Worm (Caenorhabditis elegans) whole organism, mixed stage, embryonic: ENCODE results near the gene nhr-136.

ENCODE experiments used
- bed-3 ChIP-seq: fragments of 200-800 bp; sonication (Bioruptor generic); optimal IDR thresholded peaks from 3 replicates; lab custom pipeline; 2018; ENCODE audit warnings: mild to moderate bottlenecking, missing genetic modification characterization, moderate library complexity, missing compliant biosample characterization
- blmp-1 ChIP-seq: fragments of 150-350 bp; optimal IDR thresholded peaks from 2 replicates; lab custom pipeline; 2014; ENCODE audit warnings: missing biosample characterization, missing genetic modification characterization
- lin-13 ChIP-seq: fragments of 150-350 bp; optimal IDR thresholded peaks from 2 replicates; lab custom pipeline; 2014; ENCODE audit warnings: missing biosample characterization, missing genetic modification characterization
- mep-1 ChIP-seq: fragments of 150-350 bp; optimal IDR thresholded peaks from 2 replicates; lab custom pipeline; 2017; ENCODE audit warnings: missing biosample characterization, missing genetic modification reagents, missing genetic modification characterization, inconsistent platforms
- nhr-237 ChIP-seq: fragments of 150-350 bp; optimal IDR thresholded peaks from 2 replicates; lab custom pipeline; 2014; ENCODE audit warnings: missing biosample characterization, missing genetic modification characterization
- nhr-28 ChIP-seq: fragments of 150-350 bp; optimal IDR thresholded peaks from 2 replicates; lab custom pipeline; 2014; ENCODE audit warnings: missing biosample characterization, missing genetic modification characterization
- nhr-76 ChIP-seq: sonication (generic microtip); optimal IDR thresholded peaks from 2 replicates; lab custom pipeline; 2017; ENCODE audit warnings: missing biosample characterization, missing genetic modification characterization
- pha-4 ChIP-seq: fragments of 150-350 bp; optimal IDR thresholded peaks from 2 replicates; lab custom pipeline; 2018; ENCODE audit warnings: missing biosample characterization, missing genetic modification reagents, missing genetic modification characterization
- sem-2 ChIP-seq: fragments of 200-800 bp; sonication (Bioruptor generic); optimal IDR thresholded peaks from 2 replicates; lab custom pipeline; 2018; ENCODE audit warnings: mild to moderate bottlenecking, missing genetic modification characterization, missing compliant biosample characterization
- unc-62 ChIP-seq: fragments of 150-350 bp; optimal IDR thresholded peaks from 2 replicates; lab custom pipeline; 2014; ENCODE audit warnings: missing biosample characterization, missing genetic modification reagents, missing genetic modification characterization

DNA sequence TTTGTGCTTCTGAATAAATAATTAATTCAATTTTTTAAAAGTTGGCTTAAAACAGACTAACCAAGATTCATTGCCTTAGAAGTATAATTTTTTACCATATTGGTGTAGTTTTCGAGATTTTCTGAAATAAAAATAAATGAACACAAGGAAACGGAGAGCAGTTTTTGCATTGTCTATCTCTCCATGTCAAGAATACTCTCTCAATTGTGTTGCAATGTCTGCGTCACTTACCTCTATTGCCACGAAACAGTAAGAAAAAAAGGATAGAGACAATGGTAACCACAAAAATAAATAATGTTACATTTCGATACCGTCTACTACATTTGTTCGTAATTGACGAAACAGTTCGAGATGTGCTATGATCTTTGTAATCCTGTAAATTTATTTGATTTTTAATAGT, 24.0 kb upstream of the nhr-136 start, which contains the start of gene R07B7.10:
- TF ChIP-seq nhr-237 (tag; lab: Kevin White, UChicago) (no peak), mep-1 (no peak), bed-3 (GFP tag; lab: Kevin White, UChicago) (no peak), pha-4 (no peak), sem-2 (GFP tag; lab: Kevin White, UChicago) (no peak), blmp-1 (tag; lab: Kevin White, UChicago) (no peak), nhr-28 (tag; lab: Kevin White, UChicago) (no peak), nhr-76 (tag; lab: Kevin White, UChicago) (no peak), lin-13 (tag; lab: Kevin White, UChicago) (no peak), unc-62 (no peak)
